ENCODE assay signal across 2 fruit fly cellular contexts in the genomic region with DNA sequence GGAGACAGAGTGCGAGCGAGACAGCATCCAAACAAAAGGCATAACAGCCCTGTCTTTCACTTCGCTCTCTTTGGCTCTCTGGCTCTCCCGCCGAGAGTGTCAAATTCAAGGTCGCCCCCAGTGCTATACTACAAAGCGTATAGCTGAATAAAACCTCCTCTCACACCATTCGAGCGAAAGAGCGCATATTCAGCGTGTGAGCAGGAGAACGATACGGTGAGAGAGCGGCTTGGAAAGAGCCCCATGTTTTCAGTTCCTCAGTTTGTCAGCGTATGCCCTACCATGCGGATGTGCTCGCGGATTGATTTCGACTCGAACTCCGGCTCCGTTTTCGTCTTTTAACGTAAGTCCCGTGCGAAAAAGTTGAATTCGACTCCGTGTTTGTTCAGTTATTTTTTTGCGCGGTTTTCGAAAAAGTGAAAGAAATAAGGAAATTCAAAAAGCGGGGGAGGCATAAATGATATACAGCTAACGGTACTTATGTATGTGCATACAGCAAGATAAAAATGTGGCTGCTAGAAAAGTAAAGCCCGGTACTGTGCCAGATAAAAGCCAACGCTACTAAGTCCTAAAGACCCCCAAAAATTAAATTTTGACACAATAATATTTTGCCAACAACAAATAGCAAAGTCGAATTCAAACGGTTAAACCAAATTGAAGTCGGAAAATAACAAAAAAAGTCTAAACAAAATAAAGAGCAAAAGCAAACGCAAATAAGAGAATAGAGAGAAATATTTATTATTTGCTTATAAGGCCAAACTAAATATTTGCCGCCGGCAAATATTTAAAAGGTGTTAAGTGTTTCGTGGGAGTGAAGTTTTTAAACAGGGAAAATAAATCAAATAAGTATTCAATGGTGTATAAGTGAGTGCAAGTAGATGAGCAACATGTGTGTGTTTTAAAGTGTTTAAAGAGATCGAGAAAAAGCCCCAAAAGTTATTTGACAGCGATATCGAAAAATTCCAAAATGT.
TF ChIP-seq lines count a peak whose summit lies in the region.

A gene (plus strand): TSS at position 256 of the 971 bp plus-strand sequence.

TF ChIP-seq in whole organism, embryonic, 481 proteins besides CTCF, POLR2A, EP300 and RAD21 (continued from another document and continues in another):
- TF ChIP-seq kah (GFP tag; optimal IDR thresholded peaks at IDR 0.05; lab: Kevin White, UChicago) (peak; percentile 82), repo (GFP tag; optimal IDR thresholded peaks at IDR 0.05; lab: Kevin White, UChicago) (no peak), corto (GFP tag; optimal IDR thresholded peaks at IDR 0.05; lab: Kevin White, UChicago) (no peak), CG10565 (GFP tag; optimal IDR thresholded peaks at IDR 0.05; lab: Kevin White, UChicago) (no peak), HmgZ (tag; optimal IDR thresholded peaks at IDR 0.05; lab: Kevin White, UChicago) (no peak), CG17568 (GFP tag; optimal IDR thresholded peaks at IDR 0.05; lab: Kevin White, UChicago) (peak; percentile 48), CG11456 (GFP tag; IDR thresholded peaks at IDR 0.05; lab: Robert Waterston, UW) (no peak), vfl (GFP tag; optimal IDR thresholded peaks at IDR 0.05; lab: Kevin White, UChicago) (no peak), ara (GFP tag; IDR thresholded peaks at IDR 0.05; lab: Robert Waterston, UW) (no peak), Bgb (GFP tag; IDR thresholded peaks at IDR 0.05; lab: Robert Waterston, UW; ENCODE audit: partially characterized antibody) (peak; percentile 66), bsh (GFP tag; optimal IDR thresholded peaks at IDR 0.05; lab: Kevin White, UChicago) (peak in 1 of 2 experiments; percentile 21), CG15601 (tag; optimal IDR thresholded peaks at IDR 0.05; lab: Kevin White, UChicago) (peak; percentile 49), tx (GFP tag; optimal IDR thresholded peaks at IDR 0.05; lab: Kevin White, UChicago) (no peak), Usf (GFP tag; optimal IDR thresholded peaks at IDR 0.05; lab: Kevin White, UChicago) (no peak), unpg (GFP tag; optimal IDR thresholded peaks at IDR 0.05; lab: Kevin White, UChicago) (peak; percentile 48), dpn (GFP tag; optimal IDR thresholded peaks at IDR 0.05; lab: Kevin White, UChicago) (no peak), CG4707 (GFP tag; optimal IDR thresholded peaks at IDR 0.05; lab: Kevin White, UChicago) (no peak), CG12391 (tag; optimal IDR thresholded peaks at IDR 0.05; lab: Kevin White, UChicago) (no peak), Ravus (GFP tag; IDR thresholded peaks at IDR 0.05; lab: Robert Waterston, UW) (no peak), bab2 (GFP tag; optimal IDR thresholded peaks at IDR 0.05; lab: Kevin White, UChicago) (no peak), CG6254 (GFP tag; optimal IDR thresholded peaks at IDR 0.05; lab: Kevin White, UChicago) (peak; percentile 54), CG17186 (GFP tag; optimal IDR thresholded peaks at IDR 0.05; lab: Kevin White, UChicago) (no peak), her (GFP tag; optimal IDR thresholded peaks at IDR 0.05; lab: Kevin White, UChicago) (no peak), CG9727 (GFP tag; optimal IDR thresholded peaks at IDR 0.05; lab: Kevin White, UChicago) (peak; percentile 44), CG11560 (tag; IDR thresholded peaks at IDR 0.05; lab: Robert Waterston, UW) (no peak), CG30431 (GFP tag; optimal IDR thresholded peaks at IDR 0.05; lab: Kevin White, UChicago) (no peak), CG15514 (GFP tag; optimal IDR thresholded peaks at IDR 0.05; lab: Kevin White, UChicago) (no peak), CG7745 (tag; optimal IDR thresholded peaks at IDR 0.05; lab: Kevin White, UChicago) (peak; percentile 53), Asciz (GFP tag; optimal IDR thresholded peaks at IDR 0.05; lab: Kevin White, UChicago) (peak; percentile 56), Nf-YC (tag; optimal IDR thresholded peaks at IDR 0.05; lab: Kevin White, UChicago) (no peak), CG32772 (GFP tag; IDR thresholded peaks at IDR 0.05; lab: Robert Waterston, UW) (no peak), br (optimal IDR thresholded peaks at IDR 0.05; lab: Kevin White, UChicago) (no peak), CG6813 (GFP tag; optimal IDR thresholded peaks at IDR 0.05; lab: Kevin White, UChicago) (peak; percentile 62), grn (GFP tag; optimal IDR thresholded peaks at IDR 0.05; lab: Kevin White, UChicago) (no peak), CG4360 (GFP tag; IDR thresholded peaks at IDR 0.05; lab: Robert Waterston, UW) (0 out of 2 replicates have a peak, but pooled peaks have one; percentile 33), CG1832 (GFP tag; optimal IDR thresholded peaks at IDR 0.05; lab: Kevin White, UChicago) (peak; percentile 82), cas (GFP tag; IDR thresholded peaks at IDR 0.05; lab: Robert Waterston, UW) (no peak), Kr (GFP tag; optimal IDR thresholded peaks at IDR 0.05; lab: Kevin White, UChicago) (no peak), fru (optimal IDR thresholded peaks at IDR 0.05; lab: Kevin White, UChicago) (no peak), CG13894 (tag; optimal IDR thresholded peaks at IDR 0.05; lab: Kevin White, UChicago) (no peak), CG8924 (tag; optimal IDR thresholded peaks at IDR 0.05; lab: Kevin White, UChicago) (peak; percentile 37), gsb-n (tag; optimal IDR thresholded peaks at IDR 0.05; lab: Kevin White, UChicago) (no peak), CG4282 (GFP tag; optimal IDR thresholded peaks at IDR 0.05; lab: Kevin White, UChicago) (no peak), otp (GFP tag; IDR thresholded peaks at IDR 0.05; lab: Robert Waterston, UW) (0 out of 3 replicates have a peak, but pooled peaks have one; percentile 11), zfh2 (GFP tag; optimal IDR thresholded peaks at IDR 0.05; lab: Kevin White, UChicago) (no peak), Atf3 (GFP tag; optimal IDR thresholded peaks at IDR 0.05; lab: Kevin White, UChicago) (no peak), tio (GFP tag; optimal IDR thresholded peaks at IDR 0.05; lab: Kevin White, UChicago) (no peak), CG14667 (GFP tag; IDR thresholded peaks at IDR 0.05; lab: Robert Waterston, UW) (no peak), CG33213 (GFP tag; optimal IDR thresholded peaks at IDR 0.05; lab: Kevin White, UChicago) (no peak), CG12769 (tag; optimal IDR thresholded peaks at IDR 0.05; lab: Kevin White, UChicago) (no peak), gt (GFP tag; IDR thresholded peaks at IDR 0.05; lab: Robert Waterston, UW) (no peak), CG15073 (GFP tag; optimal IDR thresholded peaks at IDR 0.05; lab: Kevin White, UChicago) (no peak), al (GFP tag; IDR thresholded peaks at IDR 0.05; lab: Robert Waterston, UW) (no peak), CG12104 (GFP tag; optimal IDR thresholded peaks at IDR 0.05; lab: Kevin White, UChicago) (no peak), CG42726 (GFP tag; IDR thresholded peaks at IDR 0.05; lab: Robert Waterston, UW; ENCODE audit: partially characterized antibody) (peak; percentile 74), maf-S (GFP tag; optimal IDR thresholded peaks at IDR 0.05; lab: Kevin White, UChicago) (no peak), org-1 (GFP tag; optimal IDR thresholded peaks at IDR 0.05; lab: Kevin White, UChicago) (no peak), trem (tag; optimal IDR thresholded peaks at IDR 0.05; lab: Kevin White, UChicago) (peak; percentile 4), CG7963 (GFP tag; IDR thresholded peaks at IDR 0.05; lab: Robert Waterston, UW; ENCODE audit: partially characterized antibody) (peak; percentile 50; the same call in 1 of the 3 replicates), Chrac-16 (GFP tag; optimal IDR thresholded peaks at IDR 0.05; lab: Kevin White, UChicago) (no peak), tgo (GFP tag; IDR thresholded peaks at IDR 0.05; lab: Robert Waterston, UW) (0 out of 3 replicates have a peak, but pooled peaks have one; percentile 18)

TF ChIP-seq in whole organism, prepupa, 60 proteins besides CTCF, POLR2A, EP300 and RAD21 (continued from another document):
- TF ChIP-seq vri (GFP tag; optimal IDR thresholded peaks at IDR 0.05; lab: Kevin White, UChicago) (no peak), Eip78C (GFP tag; lab: Kevin White, UChicago) (peak; percentile 66), Eip93F (GFP tag; optimal IDR thresholded peaks at IDR 0.05; lab: Kevin White, UChicago) (no peak), CG8632 (GFP tag; optimal IDR thresholded peaks at IDR 0.05; lab: Kevin White, UChicago) (no peak), CG8119 (GFP tag; IDR thresholded peaks at IDR 0.05; lab: Robert Waterston, UW) (peak; percentile 58; the same call in 2 of the 3 replicates), CG6792 (GFP tag; optimal IDR thresholded peaks at IDR 0.05; lab: Kevin White, UChicago) (no peak), CG7368 (GFP tag; optimal IDR thresholded peaks at IDR 0.05; lab: Kevin White, UChicago) (peak; percentile 5), OdsH (GFP tag; optimal IDR thresholded peaks at IDR 0.05; lab: Kevin White, UChicago) (no peak), Hr39 (GFP tag; optimal IDR thresholded peaks at IDR 0.05; lab: Kevin White, UChicago) (peak; percentile 43), CG6276 (GFP tag; optimal IDR thresholded peaks at IDR 0.05; lab: Kevin White, UChicago) (peak; percentile 15), spab (GFP tag; optimal IDR thresholded peaks at IDR 0.05; lab: Kevin White, UChicago) (no peak), CG9139 (GFP tag; optimal IDR thresholded peaks at IDR 0.05; lab: Kevin White, UChicago) (peak; percentile 24), CG15336 (GFP tag; IDR thresholded peaks at IDR 0.05; lab: Robert Waterston, UW) (peak; percentile 52; the same call in 1 of the 2 replicates), CG10631 (GFP tag; optimal IDR thresholded peaks at IDR 0.05; lab: Kevin White, UChicago) (no peak), CG31627 (GFP tag; optimal IDR thresholded peaks at IDR 0.05; lab: Kevin White, UChicago) (no peak), fd59A (GFP tag; optimal IDR thresholded peaks at IDR 0.05; lab: Kevin White, UChicago) (no peak), Sox15 (GFP tag; optimal IDR thresholded peaks at IDR 0.05; lab: Kevin White, UChicago) (no peak), Ets96B (tag; optimal IDR thresholded peaks at IDR 0.05; lab: Kevin White, UChicago) (no peak), CG3032 (tag; optimal IDR thresholded peaks at IDR 0.05; lab: Kevin White, UChicago) (no peak), dac (GFP tag; optimal IDR thresholded peaks at IDR 0.05; lab: Kevin White, UChicago) (no peak), Met (GFP tag; optimal IDR thresholded peaks at IDR 0.05; lab: Kevin White, UChicago) (no peak), CG3919 (GFP tag; optimal IDR thresholded peaks at IDR 0.05; lab: Kevin White, UChicago) (peak; percentile 3), CG6163 (GFP tag; IDR thresholded peaks at IDR 0.05; lab: Robert Waterston, UW) (peak; percentile 61; the same call in 2 of the 3 replicates), Lpt (GFP tag; optimal IDR thresholded peaks at IDR 0.05; lab: Kevin White, UChicago) (no peak), topi (GFP tag; optimal IDR thresholded peaks at IDR 0.05; lab: Kevin White, UChicago) (no peak), Sox102F (GFP tag; optimal IDR thresholded peaks at IDR 0.05; lab: Kevin White, UChicago) (peak; percentile 62), Ets21C (GFP tag; optimal IDR thresholded peaks at IDR 0.05; lab: Kevin White, UChicago) (no peak), achi (GFP tag; optimal IDR thresholded peaks at IDR 0.05; lab: Kevin White, UChicago) (peak; percentile 26), net (GFP tag; optimal IDR thresholded peaks at IDR 0.05; lab: Kevin White, UChicago) (no peak), Smox (GFP tag; optimal IDR thresholded peaks at IDR 0.05; lab: Kevin White, UChicago) (no peak), svp (GFP tag; lab: Kevin White, UChicago) (peak; percentile 78), CG11294 (GFP tag; IDR thresholded peaks at IDR 0.05; lab: Robert Waterston, UW) (no peak), CG8319 (GFP tag; optimal IDR thresholded peaks at IDR 0.05; lab: Kevin White, UChicago) (no peak), Sox14 (GFP tag; optimal IDR thresholded peaks at IDR 0.05; lab: Kevin White, UChicago) (peak; percentile 24), CG10669 (GFP tag; optimal IDR thresholded peaks at IDR 0.05; lab: Kevin White, UChicago) (no peak), Hr38 (GFP tag; optimal IDR thresholded peaks at IDR 0.05; lab: Kevin White, UChicago) (no peak), CG4318 (GFP tag; optimal IDR thresholded peaks at IDR 0.05; lab: Kevin White, UChicago) (no peak), ss (GFP tag; optimal IDR thresholded peaks at IDR 0.05; lab: Kevin White, UChicago) (peak; percentile 23 to 31), Eip75B (GFP tag; optimal IDR thresholded peaks at IDR 0.05; lab: Kevin White, UChicago) (peak; percentile 21), CG34406 (GFP tag; optimal IDR thresholded peaks at IDR 0.05; lab: Kevin White, UChicago) (no peak), Blimp-1 (GFP tag; optimal IDR thresholded peaks at IDR 0.05; lab: Kevin White, UChicago) (no peak), CG1621 (tag; optimal IDR thresholded peaks at IDR 0.05; lab: Kevin White, UChicago) (peak; percentile 11)
TF ChIP-seq in whole organism, prepupa: peak in this region for 21.
